Worm (Caenorhabditis elegans): ENCODE data around the gene tag-325.

DNA sequence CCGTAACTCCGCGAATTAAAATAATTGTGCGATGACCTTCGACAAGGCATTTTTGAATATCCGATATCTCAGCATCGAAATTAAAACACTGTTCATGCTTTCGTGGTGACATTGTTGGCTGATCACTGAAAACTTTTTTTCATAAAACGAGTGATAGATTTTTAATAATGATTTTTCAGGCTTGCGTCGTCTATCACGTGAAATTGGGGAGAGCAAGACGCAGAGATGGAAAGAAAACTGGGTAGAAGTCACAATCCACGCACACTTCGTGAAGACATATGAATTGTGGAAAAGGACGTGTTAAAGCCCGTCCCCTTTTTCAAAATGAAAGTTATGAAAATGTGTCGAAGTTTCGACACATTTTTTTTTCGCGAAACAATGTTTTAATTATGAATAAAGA lies 53.1 kb downstream of the tag-325 start, which contains the start of gene nonu-1:
- no peak for TF ChIP-seq ztf-25 (GFP tag; IDR thresholded peaks at IDR 0.05)
- TF ChIP-seq F55B11.4 (tag; optimal IDR thresholded peaks at IDR 0.05; ENCODE audit: borderline replicate concordance, insufficient read depth) = no peak
- no peak for TF ChIP-seq pha-4 (tag; optimal IDR thresholded peaks at IDR 0.05)
- no peak for TF ChIP-seq xnd-1 (tag; optimal IDR thresholded peaks at IDR 0.05)
- TF ChIP-seq efl-1 (GFP tag; optimal IDR thresholded peaks at IDR 0.05) = no peak
- TF ChIP-seq let-607 (tag; optimal IDR thresholded peaks at IDR 0.05) = peak in 1 of 2 experiments; percentile 25
- no peak for TF ChIP-seq ama-1 (optimal IDR thresholded peaks at IDR 0.05)
- no peak for TF ChIP-seq ama-1 (GFP tag; optimal IDR thresholded peaks at IDR 0.05)
- TF ChIP-seq snpc-4 (GFP tag; optimal IDR thresholded peaks at IDR 0.05) = no peak
- no peak for TF ChIP-seq snpc-4 (tag; optimal IDR thresholded peaks at IDR 0.05)
- TF ChIP-seq nfya-2 (GFP tag; IDR thresholded peaks at IDR 0.05) = no peak
- no peak for TF ChIP-seq pbrm-1 (GFP tag; IDR thresholded peaks at IDR 0.05)
- no peak for TF ChIP-seq D2030.7 (GFP tag; IDR thresholded peaks at IDR 0.05)
- TF ChIP-seq Y56A3A.18 (GFP tag; IDR thresholded peaks at IDR 0.05) = no peak
- no peak for TF ChIP-seq lin-54 (GFP tag; optimal IDR thresholded peaks at IDR 0.05)
- no peak for TF ChIP-seq nhr-27 (tag; optimal IDR thresholded peaks at IDR 0.05)

Measured in whole organism, young adult.